Fruit fly (Drosophila melanogaster): ENCODE results near the gene CG18231.

- TF ChIP-seq E2f1 (GFP tag; IDR thresholded peaks at IDR 0.05) = no peak
- no peak for TF ChIP-seq inv (GFP tag; IDR thresholded peaks at IDR 0.05; ENCODE audit: partially characterized antibody)
- TF ChIP-seq Myb (GFP tag; optimal IDR thresholded peaks at IDR 0.05) = no peak
- no peak for TF ChIP-seq mirr (GFP tag; optimal IDR thresholded peaks at IDR 0.05)
- TF ChIP-seq toy (GFP tag; IDR thresholded peaks at IDR 0.05) = no peak
- TF ChIP-seq CG12391 (tag; optimal IDR thresholded peaks at IDR 0.05) = no peak
- TF ChIP-seq CG9797 (GFP tag; optimal IDR thresholded peaks at IDR 0.05) = no peak
- no peak for TF ChIP-seq lmd (GFP tag; IDR thresholded peaks at IDR 0.05)
- no peak for TF ChIP-seq CG8765 (GFP tag; IDR thresholded peaks at IDR 0.05)
- TF ChIP-seq Abd-B (GFP tag; optimal IDR thresholded peaks at IDR 0.05) = no peak
- no peak for TF ChIP-seq B-H1 (GFP tag; IDR thresholded peaks at IDR 0.05)
- TF ChIP-seq Lpt (GFP tag; optimal IDR thresholded peaks at IDR 0.05) = no peak
- TF ChIP-seq caup (GFP tag; optimal IDR thresholded peaks at IDR 0.05; ENCODE audit: severe bottlenecking) = no peak
Measured at dm6 chr3L:18643222-18643621, 36.0 kb downstream of the CG18231 start.
